Worm (Caenorhabditis elegans): Measurements from ENCODE around the gene C28H8.2.

C28H8.2 gene

ce11 chrIII:5884459-5884858 is 35.7 kb upstream of the C28H8.2 start:
- TF ChIP-seq unc-39 (tag; optimal IDR thresholded peaks at IDR 0.05) (no peak), ama-1 (optimal IDR thresholded peaks at IDR 0.05) (no peak), lsy-12 (tag; optimal IDR thresholded peaks at IDR 0.05) (no peak), zag-1 (tag; optimal IDR thresholded peaks at IDR 0.05) (no peak), jun-1 (tag; optimal IDR thresholded peaks at IDR 0.05) (no peak), elt-3 (tag; optimal IDR thresholded peaks at IDR 0.05) (no peak), hmg-11 (tag; optimal IDR thresholded peaks at IDR 0.05) (no peak), nhr-28 (tag; optimal IDR thresholded peaks at IDR 0.05) (no peak), R02D3.7 (tag; optimal IDR thresholded peaks at IDR 0.05) (no peak), nhr-11 (tag; optimal IDR thresholded peaks at IDR 0.05) (no peak), egl-5 (tag; optimal IDR thresholded peaks at IDR 0.05) (no peak), lin-15B (tag; optimal IDR thresholded peaks at IDR 0.05) (no peak)

- no peak for TF ChIP-seq daf-12 (tag; optimal IDR thresholded peaks at IDR 0.05)
- TF ChIP-seq nhr-11 (tag; optimal IDR thresholded peaks at IDR 0.05): no peak
- TF ChIP-seq snpc-4 (tag; optimal IDR thresholded peaks at IDR 0.05): no peak
- TF ChIP-seq nhr-67 (tag; optimal IDR thresholded peaks at IDR 0.05): no peak
- no peak for TF ChIP-seq sea-2 (GFP tag; optimal IDR thresholded peaks at IDR 0.05)
- no peak for TF ChIP-seq nhr-76 (tag; optimal IDR thresholded peaks at IDR 0.05)
- TF ChIP-seq aly-2 (tag; optimal IDR thresholded peaks at IDR 0.05): no peak
- TF ChIP-seq mml-1 (tag; optimal IDR thresholded peaks at IDR 0.05): no peak
- no peak for TF ChIP-seq lin-15B (tag; optimal IDR thresholded peaks at IDR 0.05)
- TF ChIP-seq lsy-12 (tag; optimal IDR thresholded peaks at IDR 0.05): no peak
- TF ChIP-seq egl-5 (tag; optimal IDR thresholded peaks at IDR 0.05): no peak
- no peak for TF ChIP-seq pha-4 (tag; optimal IDR thresholded peaks at IDR 0.05)
- no peak for TF ChIP-seq nfya-1 (tag; optimal IDR thresholded peaks at IDR 0.05; ENCODE audit: insufficient read depth)
These were observed 33.2 kb upstream of the C28H8.2 start, which contains the start of gene C28H8.7 for ce11 chrIII:5886893-5887292. Gene C28H8.7, minus strand, starts transcription at chrIII:5886993.

- TF ChIP-seq skn-1 (tag; optimal IDR thresholded peaks at IDR 0.05): no peak
- no peak for TF ChIP-seq ceh-82 (tag; optimal IDR thresholded peaks at IDR 0.05)
- no peak for TF ChIP-seq nhr-43 (tag; optimal IDR thresholded peaks at IDR 0.05; ENCODE audit: poor library complexity, severe bottlenecking)
- no peak for TF ChIP-seq pqm-1 (tag; optimal IDR thresholded peaks at IDR 0.05)
These were observed 31.4 kb upstream of the C28H8.2 start, which contains the start of gene C28H8.8 for ce11 chrIII:5888675-5889074. Gene C28H8.8, minus strand, starts transcription at chrIII:5888775.

- TF ChIP-seq pha-4 (tag; optimal IDR thresholded peaks at IDR 0.05) (peak; percentile 59), nhr-43 (tag; optimal IDR thresholded peaks at IDR 0.05; ENCODE audit: poor library complexity, severe bottlenecking) (no peak)
These were observed 27.2 kb upstream of the C28H8.2 start for ce11 chrIII:5892909-5893308.

ce11 chrIII:5895913-5896312 is 24.2 kb upstream of the C28H8.2 start, which contains the start of gene pxl-1:
Gene pxl-1, minus strand, starts transcription at chrIII:5896013.
- TF ChIP-seq nhr-43 (tag; optimal IDR thresholded peaks at IDR 0.05; ENCODE audit: poor library complexity, severe bottlenecking) (no peak), unc-62 (GFP tag; optimal IDR thresholded peaks at IDR 0.05) (no peak), ceh-82 (tag; optimal IDR thresholded peaks at IDR 0.05) (no peak), ztf-11 (tag; optimal IDR thresholded peaks at IDR 0.05) (no peak), eor-1 (tag; optimal IDR thresholded peaks at IDR 0.05) (no peak), aly-2 (tag; optimal IDR thresholded peaks at IDR 0.05) (no peak), nhr-77 (tag; optimal IDR thresholded peaks at IDR 0.05) (no peak), egl-5 (tag; optimal IDR thresholded peaks at IDR 0.05) (no peak), fkh-10 (GFP tag; optimal IDR thresholded peaks at IDR 0.05) (no peak), daf-12 (tag; optimal IDR thresholded peaks at IDR 0.05) (no peak), ceh-28 (tag; optimal IDR thresholded peaks at IDR 0.05) (no peak), nhr-28 (tag; optimal IDR thresholded peaks at IDR 0.05) (no peak), snpc-4 (tag; optimal IDR thresholded peaks at IDR 0.05) (no peak), mdl-1 (tag; optimal IDR thresholded peaks at IDR 0.05) (no peak)

ce11 chrIII:5897468-5897867 is 22.7 kb upstream of the C28H8.2 start:
- TF ChIP-seq egl-5 (tag; optimal IDR thresholded peaks at IDR 0.05): no peak
- peak; percentile 1 for TF ChIP-seq nfya-1 (tag; optimal IDR thresholded peaks at IDR 0.05; ENCODE audit: insufficient read depth)
